Fruit fly (Drosophila melanogaster) whole organism: ENCODE data around the gene yata.

Source experiments
- pan ChIP-seq: fragments of >200 bp; optimal IDR thresholded peaks from 2 replicates; lab custom pipeline; 2017
- psq ChIP-seq: fragments of >200 bp; optimal IDR thresholded peaks from 2 replicates; lab custom pipeline; 2017
- usp ChIP-seq: fragments of >200 bp; optimal IDR thresholded peaks from 2 replicates; lab custom pipeline; 2017; ENCODE audit warnings: missing biosample characterization, missing genetic modification characterization, mixed read lengths

dm6 chr3R:29765267-29766095 lies 16.5 kb downstream of the yata start, which contains the start of gene kay:
- TF ChIP-seq usp (GFP tag; lab: Kevin White, UChicago), result no peak
- no peak for TF ChIP-seq psq (lab: Kevin White, UChicago)
- TF ChIP-seq pan (lab: Kevin White, UChicago), result no peak
